Worm (Caenorhabditis elegans) whole organism, L4 larva: ENCODE results near the gene C39E9.8.

ENCODE experiments used
- aly-2 ChIP-seq: sonication (generic microtip); optimal IDR thresholded peaks from 2 replicates; lab custom pipeline; 2018; ENCODE audit warnings: missing biosample characterization, missing genetic modification characterization
- dve-1 ChIP-seq: sonication (generic microtip); optimal IDR thresholded peaks from 2 replicates; lab custom pipeline; 2017; ENCODE audit warnings: antibody characterized with exemption, mild to moderate bottlenecking, missing genetic modification characterization, missing compliant biosample characterization; ENCODE audit not compliant: insufficient read depth
- lin-39 ChIP-seq: fragments of 150-350 bp; optimal IDR thresholded peaks from 2 replicates; lab custom pipeline; 2014; ENCODE audit warnings: missing biosample characterization, missing genetic modification reagents, missing genetic modification characterization
- nhr-77 ChIP-seq: fragments of 150-350 bp; optimal IDR thresholded peaks from 2 replicates; lab custom pipeline; 2014; ENCODE audit warnings: missing biosample characterization, missing genetic modification characterization
- saeg-2 ChIP-seq: fragments of 200-800 bp; sonication (Bioruptor generic); IDR thresholded peaks from 2 replicates; pipeline ENCODE4 v1.3.6; 2022; ENCODE audit warnings: missing genetic modification reagents, missing genetic modification characterization, missing compliant biosample characterization
- snpc-4 ChIP-seq: fragments of 150-350 bp; optimal IDR thresholded peaks from 2 replicates; lab custom pipeline; 2014; ENCODE audit warnings: missing biosample characterization, missing genetic modification characterization
- unc-62 ChIP-seq, 3 experiments: fragments of 150-350 bp in 1 of 3; sonication (generic microtip); optimal IDR thresholded peaks in 2 of 3; peaks in 1 of 3; 1 replicate in 1 of 3; 2 replicates in 2 of 3; lab custom pipeline; 2014 to 2017; ENCODE audit warnings: missing biosample characterization in 3 of 3, missing genetic modification characterization in 3 of 3, missing genetic modification reagents in 3 of 3, missing genotype in 1 of 3

DNA sequence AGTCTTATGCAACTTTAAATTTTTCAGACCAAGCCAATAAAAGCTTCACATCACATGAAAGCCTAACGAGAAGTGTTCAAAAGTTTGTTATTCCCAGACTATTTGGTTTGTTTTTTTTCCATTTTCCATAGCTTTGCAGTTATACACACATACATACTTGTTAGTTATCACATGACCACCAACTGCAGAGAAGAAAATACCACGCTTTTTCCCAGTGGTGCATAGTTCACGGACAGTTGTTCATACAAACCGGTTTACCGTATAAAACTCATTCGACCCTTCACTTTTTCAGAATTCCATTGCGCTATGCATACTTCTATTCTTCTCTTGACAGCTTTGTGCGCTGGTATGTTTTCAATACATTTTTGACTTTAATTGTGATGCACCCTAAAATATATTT is 15.5 kb upstream of the C39E9.8 start, which contains the start of gene scl-5:
- TF ChIP-seq saeg-2 (GFP tag; lab: Robert Waterston, UW) (no peak), dve-1 (tag; lab: Kevin White, UChicago) (no peak), aly-2 (no peak), lin-39 (tag; lab: Kevin White, UChicago) (no peak), nhr-77 (tag; lab: Kevin White, UChicago) (no peak), unc-62 (GFP tag; optimal IDR thresholded peaks at IDR 0.05 in 1 of 2; lab: Kevin White, UChicago) (no peak), unc-62 (tag; optimal IDR thresholded peaks at IDR 0.05; lab: Kevin White, UChicago) (no peak), snpc-4 (tag; lab: Kevin White, UChicago) (no peak)
